Worm (Caenorhabditis elegans) whole organism, early embryonic: ENCODE measurements around the gene F58B4.2.

Experiments used
- aly-1 ChIP-seq: sonication (generic microtip); optimal IDR thresholded peaks from 2 replicates; lab custom pipeline; 2016; ENCODE audit warnings: missing genetic modification characterization, missing compliant biosample characterization
- ama-1 ChIP-seq: fragments of 150-350 bp; optimal IDR thresholded peaks from 2 replicates; lab custom pipeline; 2014
- hnd-1 ChIP-seq: sonication (generic microtip); optimal IDR thresholded peaks from 2 replicates; lab custom pipeline; 2016; ENCODE audit warnings: missing genetic modification characterization, missing compliant biosample characterization
- scrt-1 ChIP-seq: fragments of 200-800 bp; sonication (Bioruptor generic); IDR thresholded peaks from 2 replicates; pipeline ENCODE4 v1.3.6; 2022; ENCODE audit warnings: missing genetic modification characterization, missing compliant biosample characterization

DNA sequence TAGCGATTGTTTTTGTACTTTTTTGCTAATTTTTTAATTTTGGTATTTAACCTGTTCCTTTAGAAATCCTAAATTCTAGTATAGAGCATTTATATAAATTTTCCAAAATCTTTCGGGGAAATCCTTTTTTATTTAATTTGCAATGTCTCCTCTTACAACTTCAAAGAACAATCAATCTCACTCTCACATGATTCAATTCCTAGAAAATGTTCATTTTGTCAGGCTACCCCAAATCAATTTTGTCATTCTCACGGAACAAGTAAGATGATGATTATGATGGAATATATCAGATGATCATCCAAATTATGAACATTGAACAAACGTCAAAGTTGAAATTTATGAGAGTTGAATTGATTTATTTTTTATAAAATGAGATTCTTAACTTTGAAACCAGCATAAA lies 19.0 kb upstream of the F58B4.2 start:
- TF ChIP-seq ama-1 (no peak), aly-1 (tag; lab: Kevin White, UChicago) (no peak), scrt-1 (GFP tag; lab: Robert Waterston, UW) (no peak), hnd-1 (tag; lab: Kevin White, UChicago) (no peak)
